Worm (Caenorhabditis elegans) whole organism, L3 larva: ENCODE measurements around the gene tnt-3.

Experiments
- lin-15B ChIP-seq: fragments of 150-350 bp; optimal IDR thresholded peaks from 2 replicates; lab custom pipeline; 2014; ENCODE audit warnings: missing biosample characterization, missing genetic modification characterization
- nhr-12 ChIP-seq: fragments of 150-350 bp; optimal IDR thresholded peaks from 2 replicates; lab custom pipeline; 2014; ENCODE audit warnings: missing biosample characterization, missing genetic modification characterization
- snpc-4 ChIP-seq: fragments of 150-350 bp; optimal IDR thresholded peaks from 2 replicates; lab custom pipeline; 2014; ENCODE audit warnings: missing biosample characterization, missing genetic modification characterization
- ztf-11 ChIP-seq: fragments of 150-350 bp; optimal IDR thresholded peaks from 2 replicates; lab custom pipeline; 2014; ENCODE audit warnings: missing biosample characterization, missing genetic modification characterization

- TF ChIP-seq nhr-12 (tag; lab: Kevin White, UChicago): no peak
- no peak for TF ChIP-seq ztf-11 (tag; lab: Kevin White, UChicago)
- TF ChIP-seq lin-15B (tag; lab: Kevin White, UChicago): no peak
- TF ChIP-seq snpc-4 (tag; lab: Kevin White, UChicago): no peak
These were observed 20.6 kb upstream of the tnt-3 start for ce11 chrX:7965449-7965848.
